Fruit fly (Drosophila melanogaster): ENCODE data around the gene CG11722.
A peak's percentile ranks its signal among the peaks of the same experiment; 100 is the strongest.

DNA sequence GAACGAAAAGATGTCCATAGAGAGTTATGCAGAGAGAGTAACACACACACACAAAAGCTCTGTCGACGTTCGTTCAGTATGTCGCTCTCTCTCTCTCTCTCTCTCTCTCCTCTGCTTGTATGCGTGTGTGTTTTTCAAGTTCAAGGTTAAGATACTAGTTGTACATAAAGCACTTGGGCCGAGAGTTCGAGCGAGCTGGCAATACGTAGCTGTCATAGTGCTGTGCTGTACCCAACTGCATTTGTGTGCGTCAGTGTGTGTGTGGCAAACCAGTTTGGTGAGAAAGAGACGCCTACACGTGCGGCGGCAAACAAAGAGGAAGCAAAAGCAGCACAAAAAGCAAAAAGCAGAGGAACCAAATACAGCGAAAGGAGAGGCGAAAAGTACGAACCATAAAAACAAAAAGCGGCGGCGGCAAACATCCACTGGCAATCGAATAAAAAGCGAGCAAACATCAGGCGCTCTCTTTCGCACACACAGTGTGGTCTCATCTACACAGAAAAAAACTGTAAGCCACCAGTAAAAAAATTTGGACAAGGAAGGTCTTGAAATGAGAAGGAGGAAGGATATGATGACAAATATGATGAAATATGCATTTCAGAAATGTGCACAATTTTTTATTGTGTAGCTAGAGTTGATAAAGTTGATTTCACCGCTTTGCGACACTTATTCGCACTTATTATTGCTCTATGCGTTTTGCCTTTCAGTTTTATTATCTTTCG lies 42.0 kb upstream of the CG11722 start:
- peak; percentile 77 for TF ChIP-seq CG9139 (GFP tag; optimal IDR thresholded peaks at IDR 0.05)
- peak; percentile 95 for TF ChIP-seq CG3919 (GFP tag; optimal IDR thresholded peaks at IDR 0.05)
- no peak for TF ChIP-seq CG6854 (GFP tag; optimal IDR thresholded peaks at IDR 0.05)
- peak; percentile 91 for TF ChIP-seq vri (GFP tag; optimal IDR thresholded peaks at IDR 0.05)
- TF ChIP-seq Hr39 (GFP tag; optimal IDR thresholded peaks at IDR 0.05) = peak; percentile 92
- peak; percentile 23 for TF ChIP-seq Blimp-1 (GFP tag; optimal IDR thresholded peaks at IDR 0.05)
- TF ChIP-seq OdsH (GFP tag; optimal IDR thresholded peaks at IDR 0.05) = peak; percentile 94
- TF ChIP-seq CG8319 (GFP tag; optimal IDR thresholded peaks at IDR 0.05) = peak; percentile 82
- TF ChIP-seq CG6276 (GFP tag; optimal IDR thresholded peaks at IDR 0.05) = peak; percentile 66
- TF ChIP-seq esn (GFP tag; optimal IDR thresholded peaks at IDR 0.05) = peak; percentile 88
- peak; percentile 95 for TF ChIP-seq CG10631 (GFP tag; optimal IDR thresholded peaks at IDR 0.05)
- peak; percentile 81 for TF ChIP-seq Sox102F (GFP tag; optimal IDR thresholded peaks at IDR 0.05)

Data from whole organism, prepupa.